Fruit fly (Drosophila melanogaster): ENCODE data around the gene Rab3GAP1.

DNA sequence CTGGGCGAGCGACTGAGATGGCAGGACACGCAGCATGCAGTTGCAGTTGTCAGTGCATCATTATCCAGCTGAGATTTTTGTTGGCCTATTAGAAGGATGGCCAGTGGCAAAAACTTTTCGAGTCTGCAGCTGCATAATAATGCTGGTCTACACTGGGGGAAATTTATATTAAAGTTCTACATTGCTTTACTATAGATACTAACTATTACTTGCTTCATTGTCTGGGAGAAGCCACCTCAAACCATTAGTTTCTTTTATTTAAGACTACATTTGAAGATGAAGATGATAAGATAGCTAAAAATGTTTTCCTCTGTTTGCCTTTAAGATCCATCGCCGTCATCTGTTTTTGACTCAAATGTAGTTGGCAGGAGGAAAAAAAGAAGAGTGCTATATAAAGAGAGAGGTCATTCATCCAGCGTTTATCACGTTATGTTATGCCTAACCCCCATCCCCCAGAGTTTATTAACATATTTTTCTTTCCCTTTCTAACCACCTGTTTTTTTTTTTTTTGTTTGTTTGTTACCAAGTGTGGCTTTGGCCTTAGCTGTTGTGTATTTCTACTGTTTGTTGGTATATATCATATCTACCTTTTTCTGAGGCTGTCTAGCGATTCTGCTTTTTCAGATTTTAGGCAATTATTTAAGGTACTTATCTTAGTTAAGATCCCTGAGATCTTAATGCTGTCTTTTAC, 51.0 kb downstream of the Rab3GAP1 start:
- TF ChIP-seq Mnt (GFP tag; optimal IDR thresholded peaks at IDR 0.05) (no peak), Clk (GFP tag; optimal IDR thresholded peaks at IDR 0.05) (no peak), CG1620 (GFP tag; optimal IDR thresholded peaks at IDR 0.05) (no peak), CG33017 (tag; optimal IDR thresholded peaks at IDR 0.05) (no peak), CG12768 (GFP tag; optimal IDR thresholded peaks at IDR 0.05) (no peak), tj (GFP tag; optimal IDR thresholded peaks at IDR 0.05) (no peak), cnc (optimal IDR thresholded peaks at IDR 0.05) (no peak), Crg-1 (GFP tag; optimal IDR thresholded peaks at IDR 0.05) (no peak), kay (GFP tag; ENCODE audit: borderline replicate concordance) (no peak), CG11617 (GFP tag; optimal IDR thresholded peaks at IDR 0.05) (no peak), cic (GFP tag; optimal IDR thresholded peaks at IDR 0.05) (no peak), CG7045 (GFP tag; optimal IDR thresholded peaks at IDR 0.05) (no peak), CG5204 (GFP tag; optimal IDR thresholded peaks at IDR 0.05) (no peak), CG7101 (tag; optimal IDR thresholded peaks at IDR 0.05) (no peak)

Data from whole organism, adult.